Worm (Caenorhabditis elegans) whole organism, young adult: ENCODE data around the gene str-174.

Experiments
- B0261.1 ChIP-seq: sonication (generic microtip); optimal IDR thresholded peaks from 2 replicates; lab custom pipeline; 2016; ENCODE audit warnings: mild to moderate bottlenecking, missing genetic modification characterization, moderate library complexity, missing compliant biosample characterization
- F33H1.4 ChIP-seq: fragments of 200-800 bp; sonication (Bioruptor generic); IDR thresholded peaks from 2 replicates; pipeline ENCODE4 v1.3.6; 2022; ENCODE audit warnings: missing genetic modification reagents, missing genetic modification characterization, missing compliant biosample characterization
- dox-1 ChIP-seq: fragments of 200-800 bp; sonication (Bioruptor generic); IDR thresholded peaks from 2 replicates; pipeline ENCODE4 v1.3.6; 2022; ENCODE audit warnings: missing genetic modification reagents, missing genetic modification characterization, missing compliant biosample characterization
- madf-3 ChIP-seq: fragments of 200-800 bp; sonication (Bioruptor generic); IDR thresholded peaks from 2 replicates; pipeline ENCODE4 v1.3.6; 2022; ENCODE audit warnings: missing genetic modification reagents, missing genetic modification characterization, missing compliant biosample characterization
- nfya-1 ChIP-seq: sonication (generic microtip); optimal IDR thresholded peaks from 2 replicates; lab custom pipeline; 2017; ENCODE audit warnings: antibody characterized with exemption, missing compliant biosample characterization, missing genetic modification characterization, borderline replicate concordance; ENCODE audit not compliant: insufficient read depth
- pha-4 ChIP-seq: fragments of 150-350 bp; sonication (generic microtip); optimal IDR thresholded peaks from 2 replicates; lab custom pipeline; 2014; ENCODE audit warnings: missing biosample characterization, missing genetic modification reagents, missing genetic modification characterization
- xnd-1 ChIP-seq: sonication (generic microtip); optimal IDR thresholded peaks from 2 replicates; lab custom pipeline; 2016; ENCODE audit warnings: missing genotype, missing genetic modification reagents, missing genetic modification characterization, missing compliant biosample characterization
- zfh-2 ChIP-seq: fragments of 200-800 bp; sonication (Bioruptor generic); conservative IDR thresholded peaks from 2 replicates; pipeline ENCODE4 v1.3.6; 2022; ENCODE audit warnings: missing genetic modification reagents, missing genetic modification characterization, missing compliant biosample characterization

- no peak for TF ChIP-seq pha-4
- no peak for TF ChIP-seq F33H1.4
- TF ChIP-seq B0261.1 (tag; lab: Kevin White, UChicago) = no peak
- TF ChIP-seq zfh-2 (GFP tag; lab: Robert Waterston, UW) = no peak
- no peak for TF ChIP-seq dox-1 (GFP tag; lab: Robert Waterston, UW)
- TF ChIP-seq madf-3 (GFP tag; lab: Robert Waterston, UW) = no peak
- no peak for TF ChIP-seq nfya-1 (tag; lab: Kevin White, UChicago)
- no peak for TF ChIP-seq xnd-1
These were observed 34.5 kb upstream of the str-174 start, which contains the start of gene str-159 for ce11 chrIV:4909039-4909438.
